Worm (Caenorhabditis elegans): Measurements from ENCODE around the gene smg-7.

The smg-7 gene

DNA sequence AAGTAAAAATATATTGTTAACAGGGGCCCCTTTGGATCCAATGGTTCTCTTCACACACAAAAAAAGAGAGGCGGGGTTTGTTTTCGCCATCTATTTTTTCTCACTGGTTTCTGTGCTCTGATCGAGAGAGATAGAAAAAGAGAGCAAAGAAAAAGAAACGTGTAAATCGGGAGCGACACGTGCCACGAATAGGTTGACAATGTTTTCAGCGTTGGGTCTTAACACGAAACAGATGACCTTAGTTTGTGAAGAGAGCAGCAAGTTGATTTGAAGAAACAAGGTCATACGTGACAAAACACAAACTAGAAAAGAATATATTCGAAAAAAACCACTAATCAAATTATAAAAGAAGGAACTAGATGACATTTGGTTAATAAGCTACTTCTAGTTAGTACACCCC is 6.2 kb upstream of the smg-7 start, which contains the start of gene lin-45:
TSS of gene lin-45 (minus strand) at position 82 of the 400 bp plus-strand sequence.
- no peak for TF ChIP-seq mxl-1 (tag; optimal IDR thresholded peaks at IDR 0.05)
- TF ChIP-seq K11D2.4 (GFP tag; IDR thresholded peaks at IDR 0.05): no peak
- no peak for TF ChIP-seq madf-10 (tag; optimal IDR thresholded peaks at IDR 0.05)
- no peak for TF ChIP-seq dpff-1 (tag; optimal IDR thresholded peaks at IDR 0.05)
- TF ChIP-seq Y79H2A.3 (GFP tag; conservative IDR thresholded peaks at IDR 0.05): no peak
- no peak for TF ChIP-seq fkh-3 (tag; optimal IDR thresholded peaks at IDR 0.05)
- TF ChIP-seq F37B4.10 (GFP tag; IDR thresholded peaks at IDR 0.05): no peak
- TF ChIP-seq let-526 (GFP tag; IDR thresholded peaks at IDR 0.05): no peak

DNA sequence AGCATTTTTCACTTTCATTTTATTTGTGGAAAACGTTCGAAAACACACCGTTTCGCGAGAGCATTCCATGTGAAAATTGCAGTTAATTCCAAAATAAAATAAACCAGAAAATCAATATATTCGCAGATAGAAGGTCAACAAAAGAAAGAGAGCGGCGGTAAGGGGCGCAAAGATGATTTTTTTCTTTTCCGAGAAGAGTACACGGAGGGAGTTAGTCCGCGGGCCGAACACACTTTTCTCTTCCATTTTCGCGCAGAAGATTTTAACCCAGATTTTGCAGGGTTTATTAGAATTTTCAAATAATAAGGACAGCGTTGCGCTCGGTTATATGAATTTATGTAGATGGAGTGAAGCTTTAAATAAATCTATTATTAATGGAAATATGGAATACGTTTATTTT is 5.4 kb upstream of the smg-7 start:
- TF ChIP-seq ccch-3 (GFP tag; optimal IDR thresholded peaks at IDR 0.05) (no peak), unc-62 (GFP tag; optimal IDR thresholded peaks at IDR 0.05) (no peak), ZK185.1 (tag; optimal IDR thresholded peaks at IDR 0.05; ENCODE audit: poor library complexity, severe bottlenecking) (peak; percentile 12), snpc-3.4 (tag; optimal IDR thresholded peaks at IDR 0.05) (peak; percentile 5), F52B5.7 (tag; optimal IDR thresholded peaks at IDR 0.05) (no peak), unc-130 (GFP tag; optimal IDR thresholded peaks at IDR 0.05) (peak; percentile 5), rpc-1 (optimal IDR thresholded peaks at IDR 0.05) (no peak), rpc-1 (tag; optimal IDR thresholded peaks at IDR 0.05) (no peak), repo-1 (tag; optimal IDR thresholded peaks at IDR 0.05) (no peak), let-526 (GFP tag; IDR thresholded peaks at IDR 0.05) (no peak), madf-6 (GFP tag; IDR thresholded peaks at IDR 0.05) (peak; percentile 39; the same call in 1 of the 2 replicates), mcd-1 (GFP tag; IDR thresholded peaks at IDR 0.05) (0 out of 2 replicates have a peak, but pooled peaks have one; percentile 22), ceh-27 (GFP tag; optimal IDR thresholded peaks at IDR 0.05) (peak; percentile 39), rcor-1 (GFP tag; IDR thresholded peaks at IDR 0.05) (peak; percentile 11; the same call in 1 of the 2 replicates), madf-8 (GFP tag; conservative IDR thresholded peaks at IDR 0.05) (0 out of 2 replicates have a peak, but pooled peaks have one; percentile 15), Y67H2A.10 (GFP tag; conservative IDR thresholded peaks at IDR 0.05) (0 out of 2 replicates have a peak, but pooled peaks have one; percentile 13), K11D2.4 (GFP tag; IDR thresholded peaks at IDR 0.05) (0 out of 2 replicates have a peak, but pooled peaks have one; percentile 45), ztf-22 (GFP tag; optimal IDR thresholded peaks at IDR 0.05) (no peak), ceh-40 (GFP tag; IDR thresholded peaks at IDR 0.05) (no peak), lin-35 (GFP tag; optimal IDR thresholded peaks at IDR 0.05) (no peak), snpc-4 (GFP tag; optimal IDR thresholded peaks at IDR 0.05) (no peak), snpc-4 (tag; optimal IDR thresholded peaks at IDR 0.05) (peak in 3 of 4 experiments; percentile 58 to 71 (median 60))

DNA sequence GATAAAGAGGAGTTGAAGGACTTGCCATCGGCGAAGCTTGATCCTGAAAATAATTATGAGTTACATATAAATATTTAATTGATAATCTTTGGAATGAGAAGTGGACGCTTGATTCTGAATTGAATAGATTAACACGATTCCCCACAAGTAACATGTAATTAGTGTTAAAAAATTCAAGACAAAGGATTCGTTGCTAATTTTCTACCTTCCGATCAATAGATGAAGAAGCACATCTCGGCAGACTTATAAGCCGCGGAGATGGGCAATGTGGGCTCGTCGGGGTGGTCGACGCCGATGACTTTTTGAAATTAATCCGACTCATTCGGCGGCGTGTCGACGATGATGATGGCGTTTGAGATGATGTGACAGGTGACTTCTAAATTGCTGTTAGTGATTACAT is 4.8 kb upstream of the smg-7 start:
- TF ChIP-seq nfya-1 (tag; optimal IDR thresholded peaks at IDR 0.05; ENCODE audit: borderline replicate concordance, insufficient read depth) (no peak), snpc-1.1 (tag; optimal IDR thresholded peaks at IDR 0.05; ENCODE audit: insufficient read depth) (no peak), zim-3 (tag; optimal IDR thresholded peaks at IDR 0.05) (no peak), F23B12.7 (tag; optimal IDR thresholded peaks at IDR 0.05; ENCODE audit: insufficient read depth) (no peak), T26A5.8 (tag; optimal IDR thresholded peaks at IDR 0.05) (no peak), madf-10 (tag; optimal IDR thresholded peaks at IDR 0.05) (no peak), Y53F4B.3 (GFP tag; IDR thresholded peaks at IDR 0.05) (no peak), lsy-27 (tag; optimal IDR thresholded peaks at IDR 0.05; ENCODE audit: borderline replicate concordance, insufficient read depth) (no peak), attf-5 (GFP tag; optimal IDR thresholded peaks at IDR 0.05) (no peak), aptf-3 (GFP tag; IDR thresholded peaks at IDR 0.05) (no peak), ceh-58 (GFP tag; IDR thresholded peaks at IDR 0.05) (no peak), sdz-38 (tag; optimal IDR thresholded peaks at IDR 0.05) (no peak), C17E4.6 (GFP tag; IDR thresholded peaks at IDR 0.05) (no peak), snpc-4 (GFP tag; optimal IDR thresholded peaks at IDR 0.05) (no peak), snpc-4 (tag; optimal IDR thresholded peaks at IDR 0.05) (no peak), ztf-18 (tag; optimal IDR thresholded peaks at IDR 0.05) (no peak), lsl-1 (GFP tag; optimal IDR thresholded peaks at IDR 0.05) (no peak), zfh-2 (GFP tag; conservative IDR thresholded peaks at IDR 0.05) (no peak), Y53G8AR.9 (GFP tag; conservative IDR thresholded peaks at IDR 0.05) (no peak)

Data from whole organism, young adult.